Worm (Caenorhabditis elegans) whole organism, late embryonic: Measurements from ENCODE around the gene R05H11.1.

ENCODE experiments used
- C38D4.7 ChIP-seq: fragments of 200-800 bp; sonication (Bioruptor generic); optimal IDR thresholded peaks from 2 replicates; lab custom pipeline; 2018; ENCODE audit warnings: mild to moderate bottlenecking, missing genetic modification characterization, moderate library complexity, missing compliant biosample characterization
- F13H6.1 ChIP-seq: sonication (generic microtip); optimal IDR thresholded peaks from 2 replicates; lab custom pipeline; 2016; ENCODE audit warnings: missing genetic modification characterization, missing compliant biosample characterization
- K02D7.2 ChIP-seq: sonication (generic microtip); optimal IDR thresholded peaks from 2 replicates; lab custom pipeline; 2017; ENCODE audit warnings: mild to moderate bottlenecking, missing genetic modification characterization, missing compliant biosample characterization
- K09A11.1 ChIP-seq: sonication (generic microtip); optimal IDR thresholded peaks from 2 replicates; lab custom pipeline; 2017; ENCODE audit warnings: antibody characterized with exemption, mild to moderate bottlenecking, missing genetic modification characterization, missing compliant biosample characterization; ENCODE audit not compliant: insufficient read depth
- ahr-1 ChIP-seq: sonication (generic microtip); optimal IDR thresholded peaks from 2 replicates; lab custom pipeline; 2016; ENCODE audit warnings: missing genetic modification characterization, missing compliant biosample characterization
- ceh-14 ChIP-seq: sonication (generic microtip); optimal IDR thresholded peaks from 2 replicates; lab custom pipeline; 2016; ENCODE audit warnings: missing genotype, missing genetic modification characterization, missing compliant biosample characterization
- ceh-2 ChIP-seq: sonication (generic microtip); optimal IDR thresholded peaks from 2 replicates; lab custom pipeline; 2016; ENCODE audit warnings: missing genotype, missing genetic modification characterization, missing compliant biosample characterization
- ceh-22 ChIP-seq: sonication (generic microtip); optimal IDR thresholded peaks from 2 replicates; lab custom pipeline; 2017; ENCODE audit warnings: missing biosample characterization, missing genetic modification characterization
- ceh-30 ChIP-seq: fragments of 150-350 bp; optimal IDR thresholded peaks from 2 replicates; lab custom pipeline; 2014; ENCODE audit warnings: missing biosample characterization, missing genetic modification characterization
- ceh-31 ChIP-seq: sonication (generic microtip); optimal IDR thresholded peaks from 2 replicates; lab custom pipeline; 2016; ENCODE audit warnings: missing genetic modification characterization, missing compliant biosample characterization
- ceh-45 ChIP-seq: fragments of 200-800 bp; sonication (Bioruptor generic); IDR thresholded peaks from 2 replicates; pipeline ENCODE4 v1.3.6; 2022; ENCODE audit warnings: missing genetic modification reagents, missing genetic modification characterization, missing compliant biosample characterization
- ceh-48 ChIP-seq: sonication (generic microtip); optimal IDR thresholded peaks from 2 replicates; lab custom pipeline; 2016; ENCODE audit warnings: missing genetic modification characterization, inconsistent platforms, missing compliant biosample characterization
- elt-2 ChIP-seq: sonication (generic microtip); optimal IDR thresholded peaks from 2 replicates; lab custom pipeline; 2016; ENCODE audit warnings: missing genetic modification reagents, missing genetic modification characterization, missing compliant biosample characterization
- eyg-1 ChIP-seq: sonication (generic microtip); optimal IDR thresholded peaks from 2 replicates; lab custom pipeline; 2016; ENCODE audit warnings: missing genotype, missing genetic modification characterization, missing compliant biosample characterization
- fax-1 ChIP-seq: sonication (generic microtip); optimal IDR thresholded peaks from 2 replicates; lab custom pipeline; 2016; ENCODE audit warnings: missing genotype, missing genetic modification characterization, missing compliant biosample characterization
- hlh-30 ChIP-seq: sonication (generic microtip); optimal IDR thresholded peaks from 2 replicates; lab custom pipeline; 2017; ENCODE audit warnings: antibody characterized with exemption, missing genetic modification characterization, missing compliant biosample characterization; ENCODE audit not compliant: insufficient read depth
- hlh-6 ChIP-seq: sonication (generic microtip); optimal IDR thresholded peaks from 2 replicates; lab custom pipeline; 2016; ENCODE audit warnings: missing genotype, missing genetic modification characterization, missing compliant biosample characterization
- hlh-8 ChIP-seq: sonication (generic microtip); optimal IDR thresholded peaks from 2 replicates; lab custom pipeline; 2016; ENCODE audit warnings: missing genotype, missing genetic modification characterization, missing compliant biosample characterization
- nfya-1 ChIP-seq: sonication (generic microtip); optimal IDR thresholded peaks from 2 replicates; lab custom pipeline; 2017; ENCODE audit warnings: missing genetic modification characterization, mild to moderate bottlenecking, missing compliant biosample characterization, antibody characterized with exemption, moderate library complexity
- nhr-232 ChIP-seq: sonication (generic microtip); optimal IDR thresholded peaks from 2 replicates; lab custom pipeline; 2016; ENCODE audit warnings: missing genetic modification characterization, missing compliant biosample characterization
- odd-2 ChIP-seq: sonication (generic microtip); optimal IDR thresholded peaks from 2 replicates; lab custom pipeline; 2017; ENCODE audit warnings: antibody characterized with exemption, mild to moderate bottlenecking, missing genetic modification characterization, missing compliant biosample characterization
- pag-3 ChIP-seq: sonication (generic microtip); optimal IDR thresholded peaks from 2 replicates; lab custom pipeline; 2016; ENCODE audit warnings: missing compliant biosample characterization, missing genetic modification characterization, borderline replicate concordance
- pat-9 ChIP-seq: fragments of 200-800 bp; sonication (Bioruptor generic); optimal IDR thresholded peaks from 2 replicates; lab custom pipeline; 2018; ENCODE audit warnings: mild to moderate bottlenecking, missing genetic modification characterization, moderate library complexity, missing compliant biosample characterization
- pha-4 ChIP-seq: fragments of 150-350 bp; optimal IDR thresholded peaks from 2 replicates; lab custom pipeline; 2018; ENCODE audit warnings: missing biosample characterization, missing genetic modification reagents, missing genetic modification characterization
- pqm-1 ChIP-seq: sonication (generic microtip); optimal IDR thresholded peaks from 2 replicates; lab custom pipeline; 2016; ENCODE audit warnings: missing genetic modification characterization, missing compliant biosample characterization
- ref-2 ChIP-seq: sonication (generic microtip); optimal IDR thresholded peaks from 2 replicates; lab custom pipeline; 2016; ENCODE audit warnings: missing genetic modification characterization, missing compliant biosample characterization
- sox-2 ChIP-seq: fragments of 200-800 bp; sonication (Bioruptor generic); IDR thresholded peaks from 2 replicates; pipeline ENCODE4 v1.3.6; 2022; ENCODE audit warnings: missing genetic modification reagents, missing genetic modification characterization, missing compliant biosample characterization
- tbx-2 ChIP-seq: sonication (generic microtip); optimal IDR thresholded peaks from 2 replicates; lab custom pipeline; 2016; ENCODE audit warnings: missing genetic modification characterization, missing compliant biosample characterization
- tbx-7 ChIP-seq: sonication (generic microtip); optimal IDR thresholded peaks from 2 replicates; lab custom pipeline; 2016; ENCODE audit warnings: missing genotype, missing genetic modification characterization, missing compliant biosample characterization
- unc-3 ChIP-seq, 2 experiments: fragments of 200-800 bp in 1 of 2; sonication (Bioruptor generic) in 1 of 2; sonication (generic microtip) in 1 of 2; conservative IDR thresholded peaks in 1 of 2; optimal IDR thresholded peaks in 1 of 2; 2 replicates each; pipeline versions ENCODE4 v1.3.6 to Lab custom; 2016 to 2022; ENCODE audit warnings: missing compliant biosample characterization in 2 of 2, missing genetic modification characterization in 2 of 2, missing genetic modification reagents in 1 of 2
- unc-55 ChIP-seq: sonication (generic microtip); optimal IDR thresholded peaks from 2 replicates; lab custom pipeline; 2017; ENCODE audit warnings: missing biosample characterization, missing genetic modification reagents, missing genetic modification characterization
- ztf-16 ChIP-seq: sonication (generic microtip); optimal IDR thresholded peaks from 2 replicates; lab custom pipeline; 2017; ENCODE audit warnings: missing genetic modification characterization, missing compliant biosample characterization

Gene R05H11.1

DNA sequence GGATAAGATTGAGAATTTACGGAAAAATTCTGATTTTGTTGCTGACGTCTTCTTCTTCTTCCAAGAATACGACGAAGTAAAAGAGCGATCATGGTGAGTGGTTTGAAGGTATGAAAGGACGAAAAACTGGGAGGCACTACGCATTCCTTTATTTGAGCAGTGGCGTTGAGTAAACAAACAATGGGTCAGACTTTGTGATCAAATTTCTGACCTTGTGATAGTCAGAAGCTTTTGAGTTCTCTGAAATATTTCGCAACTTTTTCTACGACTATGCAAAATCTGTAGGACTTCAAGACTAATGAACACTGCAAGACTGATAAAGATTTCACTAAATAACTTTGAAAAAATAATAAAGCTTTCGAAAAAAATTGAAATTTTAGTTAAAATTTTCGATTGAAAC is 21.5 kb downstream of the R05H11.1 start, which contains the start of gene F28F5.4:
Gene F28F5.4 (minus strand): TSS at position 104 of the 400 bp plus-strand sequence.
- TF ChIP-seq pag-3 (no peak), tbx-7 (tag; lab: Kevin White, UChicago) (no peak)
- TF ChIP-seq, all 69 proteins: peak for 0

DNA sequence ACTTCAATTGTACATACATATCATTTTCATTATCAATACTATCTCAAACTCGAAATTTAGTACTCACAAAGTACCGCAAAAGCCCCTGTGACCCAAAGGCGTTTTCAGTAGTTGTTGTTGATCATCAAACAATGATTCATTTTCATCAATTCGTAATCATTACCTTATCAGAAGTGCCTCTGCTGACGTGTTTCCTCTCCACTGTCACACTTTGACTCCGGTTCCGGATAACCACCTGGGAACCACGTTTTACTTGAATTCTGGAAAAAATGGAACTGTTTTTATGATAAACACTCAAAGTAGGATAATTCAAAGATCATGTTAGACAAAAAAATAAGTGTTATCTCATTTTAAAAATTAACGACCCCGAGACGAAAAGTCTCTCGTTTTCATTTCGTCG is 22.6 kb downstream of the R05H11.1 start:
- TF ChIP-seq ceh-14 (tag; lab: Kevin White, UChicago), result no peak
- TF ChIP-seq K09A11.1, result no peak
- TF ChIP-seq eyg-1, result no peak
- no peak for TF ChIP-seq nhr-232 (tag; lab: Kevin White, UChicago)
- no peak for TF ChIP-seq hlh-6
- TF ChIP-seq sox-2 (GFP tag; lab: Robert Waterston, UW), result no peak
- no peak for TF ChIP-seq ceh-22 (tag; lab: Kevin White, UChicago)
- TF ChIP-seq unc-3 (GFP tag; conservative IDR thresholded peaks at IDR 0.05; lab: Robert Waterston, UW), result no peak
- no peak for TF ChIP-seq unc-3 (tag; optimal IDR thresholded peaks at IDR 0.05; lab: Kevin White, UChicago)
- no peak for TF ChIP-seq ztf-16 (tag; lab: Kevin White, UChicago)
- no peak for TF ChIP-seq ceh-45 (GFP tag; lab: Robert Waterston, UW)
- TF ChIP-seq ahr-1, result no peak
- TF ChIP-seq ref-2 (tag; lab: Kevin White, UChicago), result no peak
- TF ChIP-seq odd-2, result no peak
- no peak for TF ChIP-seq hlh-8 (tag; lab: Kevin White, UChicago)

DNA sequence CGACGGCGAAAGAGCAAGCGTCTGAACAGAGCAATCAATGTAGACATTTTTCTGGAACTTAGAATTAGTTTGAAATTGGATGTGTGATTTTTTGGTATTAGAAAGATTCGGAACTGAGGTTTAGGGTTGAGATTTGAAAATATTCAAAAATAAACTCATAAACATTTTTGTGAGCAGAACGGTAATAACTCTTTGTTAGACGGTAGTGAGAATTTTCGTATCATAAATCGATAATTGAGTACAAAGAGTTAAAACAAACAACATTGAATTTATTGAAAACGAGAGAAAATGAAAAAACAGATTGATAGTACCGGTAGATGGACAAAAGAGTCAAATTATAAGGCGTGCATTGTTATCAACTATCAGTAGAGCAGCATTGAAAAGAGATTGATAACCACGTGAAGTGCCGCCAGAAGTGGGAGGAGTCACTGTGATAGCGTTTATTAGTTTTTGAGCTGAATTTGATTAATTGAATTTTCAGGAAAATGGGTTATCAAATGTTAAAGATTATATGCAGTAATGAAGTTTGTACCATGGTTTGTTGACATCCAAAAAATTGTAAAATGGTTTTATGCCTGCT is 24.0 kb downstream of the R05H11.1 start, which contains the start of gene F28F5.6:
Gene F28F5.6 (minus strand): TSS at position 51 of the 580 bp plus-strand sequence.
- no peak for TF ChIP-seq ceh-30 (tag; lab: Kevin White, UChicago)
- TF ChIP-seq elt-2, result peak; percentile 68
- TF ChIP-seq unc-3 (GFP tag; conservative IDR thresholded peaks at IDR 0.05; lab: Robert Waterston, UW), result no peak
- TF ChIP-seq unc-3 (tag; optimal IDR thresholded peaks at IDR 0.05; lab: Kevin White, UChicago), result no peak
- TF ChIP-seq, all 69 proteins: peak for 1

DNA sequence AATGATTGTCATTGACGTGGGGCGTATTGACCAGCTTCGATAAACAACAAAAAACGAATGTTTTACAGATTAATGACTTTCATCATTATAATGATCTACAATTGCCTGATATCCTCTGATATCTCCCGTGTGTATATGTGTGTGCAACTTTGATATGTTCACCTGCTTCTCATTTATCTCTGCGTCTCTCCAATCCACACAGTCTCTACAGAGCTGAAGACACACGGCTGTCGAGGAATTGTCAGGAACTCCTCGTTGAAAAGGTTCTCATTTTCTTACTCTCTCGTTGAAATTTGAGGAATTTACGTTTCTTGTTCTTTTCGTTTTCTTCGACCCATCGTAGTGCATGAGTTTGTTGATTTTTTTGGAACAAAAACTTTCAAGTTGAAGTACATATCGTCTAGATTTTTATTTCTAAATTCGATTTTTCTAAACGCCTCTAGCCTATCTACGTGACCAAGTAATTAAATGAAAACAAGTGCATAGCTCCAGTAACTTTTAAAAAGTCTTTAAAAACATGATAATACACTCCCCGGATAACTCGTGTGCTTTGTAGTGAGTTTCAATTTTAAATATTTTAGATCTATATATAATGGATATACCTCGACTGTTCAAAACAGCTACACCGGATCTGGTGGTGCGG is 25.0 kb downstream of the R05H11.1 start, which contains the start of gene ten-1:
Gene ten-1 (plus strand): TSS at position 593 of the 643 bp plus-strand sequence.
- no peak for TF ChIP-seq pag-3
- peak; percentile 69 for TF ChIP-seq unc-55 (GFP tag; lab: Kevin White, UChicago)
- no peak for TF ChIP-seq ceh-48 (tag; lab: Kevin White, UChicago)

DNA sequence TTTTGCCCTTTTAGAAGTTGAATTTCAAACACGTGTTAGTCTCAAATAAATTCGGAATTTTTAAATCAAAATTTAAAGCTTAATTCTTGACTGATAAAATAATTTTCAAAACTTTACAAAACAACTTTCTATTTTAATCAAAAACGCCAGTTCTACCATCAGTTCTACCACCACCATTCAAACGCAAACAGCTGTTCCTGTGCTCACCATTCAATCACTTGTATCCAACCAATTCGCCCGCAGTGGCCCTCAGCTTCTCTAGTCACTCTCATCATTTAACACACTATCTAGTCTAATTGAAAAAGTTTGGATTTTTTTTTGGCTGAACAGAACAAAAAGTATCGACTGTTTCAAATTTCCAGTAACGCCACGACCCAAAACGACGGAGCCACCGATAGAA is 27.4 kb downstream of the R05H11.1 start:
- TF ChIP-seq ref-2 (tag; lab: Kevin White, UChicago), result no peak
- no peak for TF ChIP-seq ceh-2 (tag; lab: Kevin White, UChicago)
- no peak for TF ChIP-seq ceh-30 (tag; lab: Kevin White, UChicago)
- no peak for TF ChIP-seq pha-4
- TF ChIP-seq tbx-7 (tag; lab: Kevin White, UChicago), result no peak
- no peak for TF ChIP-seq pat-9
- TF ChIP-seq C38D4.7 (GFP tag; lab: Kevin White, UChicago), result no peak
- no peak for TF ChIP-seq nfya-1 (tag; lab: Kevin White, UChicago)
- no peak for TF ChIP-seq ceh-31 (tag; lab: Kevin White, UChicago)
- TF ChIP-seq ztf-16 (tag; lab: Kevin White, UChicago), result no peak
- TF ChIP-seq fax-1 (tag; lab: Kevin White, UChicago), result no peak
- TF ChIP-seq pqm-1 (tag; lab: Kevin White, UChicago), result no peak

DNA sequence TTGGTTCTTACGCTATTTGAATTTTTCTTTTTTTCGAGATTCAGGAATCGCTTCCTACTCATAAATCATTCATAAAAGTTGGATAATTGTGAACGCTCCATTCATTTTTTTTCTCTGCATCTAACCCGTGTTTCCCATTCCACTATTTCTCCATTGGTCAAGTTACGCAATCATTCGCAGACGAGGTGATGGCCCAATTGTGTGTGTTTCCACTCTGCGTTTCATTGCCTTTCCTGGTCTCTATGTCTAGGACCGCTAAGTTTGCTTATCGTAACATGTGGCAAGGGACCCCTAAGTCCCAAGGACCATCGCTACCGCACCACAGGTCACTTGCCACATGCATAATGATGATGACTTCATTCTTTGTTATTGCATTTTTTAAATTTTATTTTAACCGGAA is 30.7 kb downstream of the R05H11.1 start:
- TF ChIP-seq tbx-2 (tag; lab: Kevin White, UChicago) (no peak), hlh-30 (tag; lab: Kevin White, UChicago) (peak; percentile 24), K02D7.2 (no peak), F13H6.1 (tag; lab: Kevin White, UChicago) (no peak), elt-2 (peak; percentile 50), sox-2 (GFP tag; lab: Robert Waterston, UW) (no peak), ceh-48 (tag; lab: Kevin White, UChicago) (no peak)
